Worm (Caenorhabditis elegans): ENCODE measurements around the gene rpl-10.

Gene rpl-10

DNA sequence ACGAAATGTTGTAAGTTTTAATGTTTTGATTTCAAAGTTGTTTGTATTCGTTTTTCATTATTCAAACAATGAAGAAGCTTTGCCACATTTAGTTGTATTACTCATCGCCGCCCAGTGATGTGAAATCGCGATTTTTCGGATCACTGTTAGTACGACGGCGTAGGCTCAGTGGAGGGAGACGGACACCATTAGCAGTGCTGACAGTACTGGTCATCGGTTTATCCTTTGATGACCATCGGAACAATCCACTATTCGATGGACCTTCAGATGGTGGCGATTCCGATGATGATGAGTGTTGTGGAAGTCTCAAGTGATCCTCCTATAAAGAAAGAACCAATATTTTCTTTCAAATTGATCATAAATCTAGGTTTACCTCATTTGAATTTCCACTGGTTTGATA, 43.8 kb downstream of the rpl-10 start (continued):
- no peak for TF ChIP-seq snpc-1.3 (tag; optimal IDR thresholded peaks at IDR 0.05; ENCODE audit: insufficient read depth)
- TF ChIP-seq bed-1 (GFP tag; IDR thresholded peaks at IDR 0.05), result no peak
- TF ChIP-seq hlh-12 (tag; optimal IDR thresholded peaks at IDR 0.05), result no peak
- TF ChIP-seq nhr-120 (GFP tag; IDR thresholded peaks at IDR 0.05), result no peak
- no peak for TF ChIP-seq aptf-3 (GFP tag; IDR thresholded peaks at IDR 0.05)
- peak; percentile 74 for TF ChIP-seq athp-1 (tag; optimal IDR thresholded peaks at IDR 0.05)
- no peak for TF ChIP-seq unc-62 (GFP tag; optimal IDR thresholded peaks at IDR 0.05)
- TF ChIP-seq madf-6 (GFP tag; IDR thresholded peaks at IDR 0.05), result peak; percentile 60

DNA sequence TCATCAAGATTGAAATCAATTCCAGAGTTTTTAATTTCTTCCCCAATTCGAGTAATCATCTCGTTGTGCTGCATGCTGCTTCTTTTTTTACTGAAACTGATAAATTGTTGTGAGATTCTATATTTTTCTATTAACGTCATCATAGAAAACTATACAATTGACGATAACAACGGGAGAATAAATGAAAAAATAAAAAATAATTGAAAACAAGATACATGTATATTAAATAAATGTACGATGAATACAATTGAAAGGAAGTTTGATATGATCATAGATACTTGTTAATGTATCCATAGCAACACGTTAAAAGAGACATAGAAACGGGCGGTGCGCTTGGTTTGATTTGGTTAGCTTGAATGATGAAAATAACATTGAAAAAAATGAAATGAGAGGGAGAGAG, 46.8 kb downstream of the rpl-10 start, which contains the start of gene T05C12.8:
T05C12.8 (minus strand) TSS at position 101 of the 400 bp plus-strand sequence.
- TF ChIP-seq attf-5 (GFP tag; optimal IDR thresholded peaks at IDR 0.05) (no peak), tbx-9 (tag; optimal IDR thresholded peaks at IDR 0.05; ENCODE audit: borderline replicate concordance) (no peak), B0261.1 (tag; optimal IDR thresholded peaks at IDR 0.05) (no peak), ztf-3 (GFP tag; optimal IDR thresholded peaks at IDR 0.05) (no peak), F49E8.2 (tag; optimal IDR thresholded peaks at IDR 0.05; ENCODE audit: insufficient read depth) (no peak), mes-4 (tag; optimal IDR thresholded peaks at IDR 0.05) (no peak), hmg-1.2 (GFP tag; IDR thresholded peaks at IDR 0.05) (no peak), lin-40 (tag; optimal IDR thresholded peaks at IDR 0.05) (no peak), ZK185.1 (tag; optimal IDR thresholded peaks at IDR 0.05; ENCODE audit: poor library complexity, severe bottlenecking) (no peak), mel-28 (tag; optimal IDR thresholded peaks at IDR 0.05; ENCODE audit: borderline replicate concordance) (no peak), repo-1 (tag; optimal IDR thresholded peaks at IDR 0.05) (no peak), hsf-1 (GFP tag; IDR thresholded peaks at IDR 0.05) (no peak), atf-7 (tag; optimal IDR thresholded peaks at IDR 0.05) (no peak), sptf-2 (GFP tag; optimal IDR thresholded peaks at IDR 0.05) (no peak), ceh-79 (tag; optimal IDR thresholded peaks at IDR 0.05) (no peak), nfya-1 (tag; optimal IDR thresholded peaks at IDR 0.05; ENCODE audit: borderline replicate concordance, insufficient read depth) (no peak), hrde-1 (tag; optimal IDR thresholded peaks at IDR 0.05; ENCODE audit: borderline replicate concordance) (no peak), snpc-1.1 (tag; optimal IDR thresholded peaks at IDR 0.05; ENCODE audit: insufficient read depth) (no peak)

DNA sequence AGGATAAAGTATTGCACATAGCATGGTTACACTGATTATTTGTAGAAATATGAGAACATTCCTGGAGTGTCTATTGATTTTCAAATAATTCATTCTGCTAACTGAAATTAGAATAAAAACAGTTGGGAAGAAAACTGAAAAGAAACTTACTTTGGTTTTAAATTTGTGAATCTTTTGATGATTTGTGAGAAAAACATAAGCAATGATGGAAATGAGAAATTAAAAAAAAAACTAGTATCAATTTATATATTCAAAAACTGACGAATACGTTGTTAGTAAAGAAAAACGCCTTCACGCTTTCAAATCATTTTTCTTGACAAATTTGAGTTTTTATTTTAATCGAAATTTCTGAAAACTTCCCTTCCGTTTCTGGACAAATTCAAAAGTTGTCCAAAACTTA, 49.4 kb downstream of the rpl-10 start, which contains the start of gene T05C12.9:
T05C12.9 (minus strand) TSS at position 101 of the 400 bp plus-strand sequence.
- TF ChIP-seq atf-7 (tag; optimal IDR thresholded peaks at IDR 0.05) (no peak), tbx-9 (tag; optimal IDR thresholded peaks at IDR 0.05; ENCODE audit: borderline replicate concordance) (no peak), Y79H2A.3 (GFP tag; conservative IDR thresholded peaks at IDR 0.05) (no peak), attf-6 (GFP tag; IDR thresholded peaks at IDR 0.05) (no peak), repo-1 (tag; optimal IDR thresholded peaks at IDR 0.05) (no peak), B0261.1 (tag; optimal IDR thresholded peaks at IDR 0.05) (no peak), nhr-90 (tag; optimal IDR thresholded peaks at IDR 0.05) (no peak), somi-1 (GFP tag; optimal IDR thresholded peaks at IDR 0.05) (no peak), attf-5 (GFP tag; optimal IDR thresholded peaks at IDR 0.05) (no peak), efl-1 (GFP tag; optimal IDR thresholded peaks at IDR 0.05) (no peak), ceh-27 (GFP tag; optimal IDR thresholded peaks at IDR 0.05) (no peak), chd-7 (tag; optimal IDR thresholded peaks at IDR 0.05) (no peak), ceh-79 (tag; optimal IDR thresholded peaks at IDR 0.05) (no peak), zfh-2 (GFP tag; conservative IDR thresholded peaks at IDR 0.05) (no peak), snpc-1.1 (tag; optimal IDR thresholded peaks at IDR 0.05; ENCODE audit: insufficient read depth) (no peak), mes-4 (tag; optimal IDR thresholded peaks at IDR 0.05) (no peak), unc-130 (GFP tag; optimal IDR thresholded peaks at IDR 0.05) (no peak), madf-8 (GFP tag; conservative IDR thresholded peaks at IDR 0.05) (no peak)
